Worm (Caenorhabditis elegans) whole organism, young adult: ENCODE results near the gene F20C5.6.

Source experiments
- B0019.2 ChIP-seq: fragments of 200-800 bp; sonication (Bioruptor generic); conservative IDR thresholded peaks from 2 replicates; pipeline ENCODE4 v1.3.6; 2022; ENCODE audit warnings: missing genetic modification reagents, missing genetic modification characterization, missing compliant biosample characterization
- F39B2.1 ChIP-seq: fragments of 200-800 bp; sonication (Bioruptor generic); IDR thresholded peaks from 2 replicates; pipeline ENCODE4 v1.3.6; 2022; ENCODE audit warnings: missing genetic modification reagents, missing genetic modification characterization, missing compliant biosample characterization
- F57C9.4 ChIP-seq: sonication (generic microtip); optimal IDR thresholded peaks from 2 replicates; lab custom pipeline; 2017; ENCODE audit warnings: mild to moderate bottlenecking, missing genetic modification characterization, missing compliant biosample characterization
- K11D2.4 ChIP-seq: fragments of 200-800 bp; sonication (Bioruptor generic); IDR thresholded peaks from 2 replicates; pipeline ENCODE4 v1.3.6; 2022; ENCODE audit warnings: missing genetic modification reagents, missing genetic modification characterization, missing compliant biosample characterization
- K12H6.12 ChIP-seq: fragments of 200-800 bp; sonication (Bioruptor generic); optimal IDR thresholded peaks from 2 replicates; lab custom pipeline; 2018; ENCODE audit warnings: mild to moderate bottlenecking, missing genetic modification characterization, missing compliant biosample characterization
- Y53F4B.3 ChIP-seq: fragments of 200-800 bp; sonication (Bioruptor generic); IDR thresholded peaks from 2 replicates; pipeline ENCODE4 v1.3.6; 2022; ENCODE audit warnings: missing genetic modification reagents, missing genetic modification characterization, missing compliant biosample characterization
- ama-1 ChIP-seq, 3 experiments: fragments of 150-350 bp in 1 of 3; sonication (generic microtip) in 2 of 3; optimal IDR thresholded peaks; 2 replicates each; lab custom pipeline; 2014 to 2018; ENCODE audit warnings: missing biosample characterization in 2 of 3, missing genetic modification characterization in 2 of 3, missing genetic modification reagents in 2 of 3
- ceh-100 ChIP-seq: fragments of 200-800 bp; sonication (Bioruptor generic); IDR thresholded peaks from 2 replicates; pipeline ENCODE4 v1.3.6; 2022; ENCODE audit warnings: missing genetic modification reagents, missing genetic modification characterization, missing compliant biosample characterization
- ceh-27 ChIP-seq: fragments of 200-800 bp; sonication (Bioruptor generic); optimal IDR thresholded peaks from 2 replicates; lab custom pipeline; 2018; ENCODE audit warnings: mild to moderate bottlenecking, missing genetic modification characterization, moderate library complexity, missing compliant biosample characterization
- ceh-40 ChIP-seq: fragments of 200-800 bp; sonication (Bioruptor generic); IDR thresholded peaks from 2 replicates; pipeline ENCODE4 v1.3.6; 2022; ENCODE audit warnings: missing genetic modification characterization, missing compliant biosample characterization
- ceh-91 ChIP-seq: fragments of 200-800 bp; sonication (Bioruptor generic); IDR thresholded peaks from 2 replicates; pipeline ENCODE4 v1.3.6; 2022; ENCODE audit warnings: missing genetic modification reagents, missing genetic modification characterization, missing compliant biosample characterization
- dpl-1 ChIP-seq: fragments of 150-350 bp; optimal IDR thresholded peaks from 2 replicates; lab custom pipeline; 2014; ENCODE audit warnings: missing biosample characterization, missing genetic modification reagents, missing genetic modification characterization
- egl-44 ChIP-seq: fragments of 200-800 bp; sonication (Bioruptor generic); IDR thresholded peaks from 2 replicates; pipeline ENCODE4 v1.3.6; 2022; ENCODE audit warnings: missing genetic modification reagents, missing genetic modification characterization, missing compliant biosample characterization
- egrh-3 ChIP-seq: fragments of 200-800 bp; sonication (Bioruptor generic); IDR thresholded peaks from 2 replicates; pipeline ENCODE4 v1.3.6; 2022; ENCODE audit warnings: missing genetic modification reagents, missing genetic modification characterization, missing compliant biosample characterization
- gei-17 ChIP-seq: fragments of 200-800 bp; sonication (Bioruptor generic); optimal IDR thresholded peaks from 2 replicates; lab custom pipeline; 2018; ENCODE audit warnings: mild to moderate bottlenecking, missing genetic modification characterization, missing compliant biosample characterization
- hlh-12 ChIP-seq: sonication (generic microtip); optimal IDR thresholded peaks from 2 replicates; lab custom pipeline; 2016; ENCODE audit warnings: missing genetic modification characterization, missing compliant biosample characterization
- let-526 ChIP-seq: fragments of 200-800 bp; sonication (Bioruptor generic); IDR thresholded peaks from 2 replicates; pipeline ENCODE4 v1.3.6; 2022; ENCODE audit warnings: missing genetic modification reagents, missing genetic modification characterization, missing compliant biosample characterization
- lir-1 ChIP-seq: fragments of 200-800 bp; sonication (Bioruptor generic); conservative IDR thresholded peaks from 2 replicates; pipeline ENCODE4 v1.3.6; 2022; ENCODE audit warnings: missing genetic modification reagents, missing genetic modification characterization, missing compliant biosample characterization
- lsl-1 ChIP-seq: fragments of 200-800 bp; sonication (Bioruptor generic); optimal IDR thresholded peaks from 2 replicates; lab custom pipeline; 2018; ENCODE audit warnings: mild to moderate bottlenecking, missing genetic modification characterization, moderate library complexity, missing compliant biosample characterization
- madf-3 ChIP-seq: fragments of 200-800 bp; sonication (Bioruptor generic); IDR thresholded peaks from 2 replicates; pipeline ENCODE4 v1.3.6; 2022; ENCODE audit warnings: missing genetic modification reagents, missing genetic modification characterization, missing compliant biosample characterization
- madf-6 ChIP-seq: fragments of 200-800 bp; sonication (Bioruptor generic); IDR thresholded peaks from 2 replicates; pipeline ENCODE4 v1.3.6; 2022; ENCODE audit warnings: missing genetic modification reagents, missing genetic modification characterization, missing compliant biosample characterization
- mel-28 ChIP-seq: sonication (generic microtip); optimal IDR thresholded peaks from 2 replicates; lab custom pipeline; 2016; ENCODE audit warnings: borderline replicate concordance, mild to moderate bottlenecking, missing genetic modification characterization, missing compliant biosample characterization
- mxl-1 ChIP-seq: sonication (generic microtip); optimal IDR thresholded peaks from 2 replicates; lab custom pipeline; 2016; ENCODE audit warnings: missing genetic modification characterization, missing compliant biosample characterization
- nfyb-1 ChIP-seq: fragments of 200-800 bp; sonication (Bioruptor generic); IDR thresholded peaks from 2 replicates; pipeline ENCODE4 v1.3.6; 2022; ENCODE audit warnings: missing genetic modification reagents, missing genetic modification characterization, missing compliant biosample characterization
- snpc-1.3 ChIP-seq: sonication (generic microtip); optimal IDR thresholded peaks from 2 replicates; lab custom pipeline; 2017; ENCODE audit warnings: missing genetic modification characterization, mild to moderate bottlenecking, missing compliant biosample characterization, antibody characterized with exemption, moderate library complexity, missing genotype, missing genetic modification reagents; ENCODE audit not compliant: insufficient read depth
- snpc-3.4 ChIP-seq: sonication (generic microtip); optimal IDR thresholded peaks from 2 replicates; lab custom pipeline; 2017; ENCODE audit warnings: missing genetic modification characterization, mild to moderate bottlenecking, missing compliant biosample characterization, antibody characterized with exemption, moderate library complexity, missing genotype, missing genetic modification reagents
- snpc-4 ChIP-seq, 5 experiments: fragments of 150-350 bp in 1 of 5; sonication (generic microtip) in 4 of 5; optimal IDR thresholded peaks; 2 replicates each; lab custom pipeline; 2014 to 2018; ENCODE audit warnings: missing genetic modification characterization in 5 of 5, missing biosample characterization in 3 of 5, antibody characterized with exemption in 2 of 5, mild to moderate bottlenecking in 2 of 5, missing compliant biosample characterization in 2 of 5, missing genotype in 2 of 5, moderate library complexity in 2 of 5, missing genetic modification reagents in 1 of 5
- somi-1 ChIP-seq: fragments of 200-800 bp; sonication (Bioruptor generic); optimal IDR thresholded peaks from 2 replicates; lab custom pipeline; 2018; ENCODE audit warnings: mild to moderate bottlenecking, missing genetic modification characterization, missing compliant biosample characterization
- sptf-2 ChIP-seq: fragments of 200-800 bp; sonication (Bioruptor generic); optimal IDR thresholded peaks from 2 replicates; lab custom pipeline; 2018; ENCODE audit warnings: mild to moderate bottlenecking, missing genetic modification characterization, missing compliant biosample characterization
- tbp1 ChIP-seq: fragments of 200-800 bp; sonication (Bioruptor generic); optimal IDR thresholded peaks from 2 replicates; lab custom pipeline; 2018; ENCODE audit warnings: mild to moderate bottlenecking, missing genetic modification characterization, missing compliant biosample characterization
- tbx-9 ChIP-seq: sonication (generic microtip); optimal IDR thresholded peaks from 2 replicates; lab custom pipeline; 2016; ENCODE audit warnings: borderline replicate concordance, missing genetic modification characterization, inconsistent platforms, missing compliant biosample characterization
- zfh-2 ChIP-seq: fragments of 200-800 bp; sonication (Bioruptor generic); conservative IDR thresholded peaks from 2 replicates; pipeline ENCODE4 v1.3.6; 2022; ENCODE audit warnings: missing genetic modification reagents, missing genetic modification characterization, missing compliant biosample characterization
- zim-3 ChIP-seq: sonication (generic microtip); optimal IDR thresholded peaks from 2 replicates; lab custom pipeline; 2017; ENCODE audit warnings: mild to moderate bottlenecking, missing genetic modification characterization, moderate library complexity, missing compliant biosample characterization
- ztf-18 ChIP-seq: sonication (generic microtip); optimal IDR thresholded peaks from 2 replicates; lab custom pipeline; 2016; ENCODE audit warnings: missing genotype, mild to moderate bottlenecking, missing genetic modification characterization, missing compliant biosample characterization
- ztf-25 ChIP-seq: fragments of 200-800 bp; sonication (Bioruptor generic); IDR thresholded peaks from 2 replicates; pipeline ENCODE4 v1.3.6; 2022; ENCODE audit warnings: missing genetic modification reagents, missing genetic modification characterization, missing compliant biosample characterization
- ztf-26 ChIP-seq: sonication (generic microtip); optimal IDR thresholded peaks from 2 replicates; lab custom pipeline; 2017; ENCODE audit warnings: missing genetic modification characterization, missing compliant biosample characterization
- ztf-28 ChIP-seq: fragments of 200-800 bp; sonication (Bioruptor generic); IDR thresholded peaks from 2 replicates; pipeline ENCODE4 v1.3.6; 2022; ENCODE audit warnings: missing genetic modification reagents, missing genetic modification characterization, missing compliant biosample characterization
- ztf-3 ChIP-seq: fragments of 200-800 bp; sonication (Bioruptor generic); optimal IDR thresholded peaks from 2 replicates; lab custom pipeline; 2018; ENCODE audit warnings: mild to moderate bottlenecking, missing genetic modification characterization, missing compliant biosample characterization
- ztf-6 ChIP-seq: fragments of 200-800 bp; sonication (Bioruptor generic); IDR thresholded peaks from 2 replicates; pipeline ENCODE4 v1.3.6; 2022; ENCODE audit warnings: missing genetic modification reagents, missing genetic modification characterization, missing compliant biosample characterization

F20C5.6 gene

ce11 chrIV:8819471-8819870 is 46.5 kb upstream of the F20C5.6 start:
- TF ChIP-seq snpc-3.4 (tag; lab: Kevin White, UChicago) (no peak), ztf-18 (no peak), ztf-3 (GFP tag; lab: Kevin White, UChicago) (no peak), K12H6.12 (tag; lab: Kevin White, UChicago) (no peak), ceh-40 (GFP tag; lab: Robert Waterston, UW) (no peak), ceh-27 (GFP tag; lab: Kevin White, UChicago) (no peak), tbx-9 (no peak), ceh-100 (GFP tag; lab: Robert Waterston, UW) (no peak), madf-3 (GFP tag; lab: Robert Waterston, UW) (no peak), B0019.2 (GFP tag; lab: Robert Waterston, UW) (no peak)

- no peak for TF ChIP-seq ama-1 (optimal IDR thresholded peaks at IDR 0.05; lab: Kevin White, UChicago)
- no peak for TF ChIP-seq ama-1 (GFP tag; optimal IDR thresholded peaks at IDR 0.05; lab: Kevin White, UChicago)
- TF ChIP-seq somi-1 (GFP tag; lab: Kevin White, UChicago), result no peak
- no peak for TF ChIP-seq gei-17 (GFP tag; lab: Kevin White, UChicago)
- no peak for TF ChIP-seq F57C9.4
- no peak for TF ChIP-seq sptf-2 (GFP tag; lab: Kevin White, UChicago)
- TF ChIP-seq egl-44 (GFP tag; lab: Robert Waterston, UW), result no peak
- no peak for TF ChIP-seq dpl-1 (GFP tag; lab: Kevin White, UChicago)
- TF ChIP-seq let-526, result no peak
- no peak for TF ChIP-seq nfyb-1 (GFP tag; lab: Robert Waterston, UW)
- TF ChIP-seq ztf-6 (GFP tag; lab: Robert Waterston, UW), result no peak
- no peak for TF ChIP-seq Y53F4B.3
- TF ChIP-seq ztf-28 (GFP tag; lab: Robert Waterston, UW), result no peak
- no peak for TF ChIP-seq lsl-1 (GFP tag; lab: Kevin White, UChicago)
- TF ChIP-seq zim-3, result no peak
- TF ChIP-seq hlh-12 (tag; lab: Kevin White, UChicago), result no peak
- TF ChIP-seq snpc-4 (GFP tag; optimal IDR thresholded peaks at IDR 0.05; lab: Kevin White, UChicago), result no peak
- no peak for TF ChIP-seq snpc-4 (tag; optimal IDR thresholded peaks at IDR 0.05; lab: Kevin White, UChicago)
- no peak for TF ChIP-seq F39B2.1
- no peak for TF ChIP-seq ztf-26 (tag; lab: Kevin White, UChicago)
- TF ChIP-seq lir-1 (GFP tag; lab: Robert Waterston, UW), result no peak
- no peak for TF ChIP-seq ceh-100 (GFP tag; lab: Robert Waterston, UW)
Observed at ce11 chrIV:8817639-8818038, 44.6 kb upstream of the F20C5.6 start, which contains the start of gene T28C6.10. Gene T28C6.10 (plus strand): TSS chrIV:8817939.

ce11 chrIV:8816617-8817016 is 43.6 kb upstream of the F20C5.6 start:
- TF ChIP-seq egrh-3 (GFP tag; lab: Robert Waterston, UW), result peak; percentile 86
- TF ChIP-seq snpc-3.4 (tag; lab: Kevin White, UChicago), result no peak
- TF ChIP-seq mel-28 (tag; lab: Kevin White, UChicago), result no peak

- TF ChIP-seq madf-6 (GFP tag; lab: Robert Waterston, UW), result no peak
- no peak for TF ChIP-seq ceh-91
- TF ChIP-seq gei-17 (GFP tag; lab: Kevin White, UChicago), result no peak
- no peak for TF ChIP-seq K11D2.4 (GFP tag; lab: Robert Waterston, UW)
- no peak for TF ChIP-seq mxl-1
- TF ChIP-seq zfh-2 (GFP tag; lab: Robert Waterston, UW), result no peak
- no peak for TF ChIP-seq snpc-1.3 (tag; lab: Kevin White, UChicago)
- no peak for TF ChIP-seq ztf-25 (GFP tag; lab: Robert Waterston, UW)
- no peak for TF ChIP-seq tbp1 (GFP tag; lab: Kevin White, UChicago)
Observed at ce11 chrIV:8816029-8816428, 43.0 kb upstream of the F20C5.6 start, which contains the start of gene grsp-2. Gene grsp-2 (plus strand): TSS chrIV:8816329.
